Worm (Caenorhabditis elegans) whole organism, L4/young adult: ENCODE data around the gene pzf-1.
"Not testable (repeated sequence)": the region's sequence is repeated elsewhere in the genome, so short reads cannot be mapped to it uniquely, and the experiment has no call there.

ENCODE experiments used
- W03F9.2 ChIP-seq: fragments of 150-350 bp; optimal IDR thresholded peaks from 2 replicates; lab custom pipeline; 2014; ENCODE audit warnings: missing biosample characterization, missing genetic modification characterization
- dao-5 ChIP-seq: sonication (generic microtip); optimal IDR thresholded peaks from 2 replicates; lab custom pipeline; 2016; ENCODE audit warnings: missing genotype, missing genetic modification characterization, moderate library complexity, missing compliant biosample characterization
- him-1 ChIP-seq: sonication (generic microtip); optimal IDR thresholded peaks from 2 replicates; lab custom pipeline; 2016; ENCODE audit warnings: missing genotype, missing genetic modification reagents, missing genetic modification characterization, missing compliant biosample characterization

Gene pzf-1

DNA sequence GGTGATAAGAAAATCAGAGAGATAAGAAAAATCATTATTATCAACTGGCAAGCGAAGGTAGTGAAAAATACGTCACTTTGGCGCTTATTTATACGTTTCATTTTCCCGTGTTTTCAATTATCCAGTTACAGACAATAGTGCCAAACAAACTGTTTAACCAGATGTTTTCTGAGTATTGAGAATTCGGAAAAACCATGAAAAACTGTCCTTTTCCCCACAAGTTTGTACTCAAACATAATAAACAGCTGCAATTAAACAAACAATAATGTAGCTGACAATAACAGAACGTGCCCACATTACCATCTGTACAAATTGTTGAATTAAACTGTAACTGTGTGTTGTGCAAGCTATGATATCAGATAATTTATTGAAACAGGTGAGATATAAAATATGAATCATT lies 22.7 kb downstream of the pzf-1 start, which contains the start of the genes F35E8.1 and F35E8.2:
Gene F35E8.1 (minus strand): TSS at position 101 of the 400 bp plus-strand sequence.
Gene F35E8.2 (plus strand): TSS at position 132 of the 400 bp plus-strand sequence.
- not testable (repeated sequence) for TF ChIP-seq dao-5 (tag; lab: Kevin White, UChicago); him-1; W03F9.2 (tag; lab: Kevin White, UChicago)

DNA sequence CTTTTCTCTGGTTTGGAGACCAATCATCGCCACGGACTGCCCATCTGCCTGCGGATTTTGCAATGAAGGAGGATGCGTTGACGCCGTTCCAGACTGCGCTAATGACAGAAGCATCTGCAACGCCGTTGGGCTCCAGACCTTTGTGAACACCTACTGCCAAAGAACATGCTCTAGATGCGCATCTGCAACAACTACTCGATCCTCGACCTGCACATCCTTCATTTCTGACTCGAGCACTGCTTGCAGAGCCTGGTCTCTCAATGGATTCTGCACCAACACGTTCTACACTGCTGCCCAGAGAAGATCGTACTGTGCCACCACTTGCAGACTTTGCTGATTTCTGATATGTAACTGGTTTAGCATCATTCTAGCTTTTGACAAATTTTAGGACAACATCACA lies 27.7 kb downstream of the pzf-1 start:
- no peak for TF ChIP-seq dao-5 (tag; lab: Kevin White, UChicago)
- no peak for TF ChIP-seq W03F9.2 (tag; lab: Kevin White, UChicago)
- TF ChIP-seq him-1: no peak

DNA sequence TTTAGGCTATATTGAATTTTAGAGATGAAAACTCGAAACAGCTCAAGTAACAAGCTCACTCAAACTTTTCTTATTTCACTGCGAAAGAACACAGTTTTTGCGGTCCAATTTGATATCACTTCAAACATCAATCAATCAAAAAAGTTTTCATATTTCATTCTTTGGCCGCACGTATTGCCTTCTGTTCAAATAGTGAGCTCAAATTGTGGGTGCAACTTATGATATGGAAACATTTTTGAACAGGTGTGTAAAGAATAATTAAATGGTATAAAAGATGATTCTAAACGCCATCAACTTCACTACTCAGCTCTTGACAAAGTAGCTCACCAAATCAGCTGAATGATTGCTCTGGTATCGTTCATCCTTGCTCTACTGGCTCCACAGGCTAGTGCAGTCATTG lies 28.5 kb downstream of the pzf-1 start, which contains the start of gene T06C12.14:
Gene T06C12.14 (plus strand): TSS at position 301 of the 400 bp plus-strand sequence.
- no peak for TF ChIP-seq him-1
- no peak for TF ChIP-seq W03F9.2 (tag; lab: Kevin White, UChicago)
- no peak for TF ChIP-seq dao-5 (tag; lab: Kevin White, UChicago)

DNA sequence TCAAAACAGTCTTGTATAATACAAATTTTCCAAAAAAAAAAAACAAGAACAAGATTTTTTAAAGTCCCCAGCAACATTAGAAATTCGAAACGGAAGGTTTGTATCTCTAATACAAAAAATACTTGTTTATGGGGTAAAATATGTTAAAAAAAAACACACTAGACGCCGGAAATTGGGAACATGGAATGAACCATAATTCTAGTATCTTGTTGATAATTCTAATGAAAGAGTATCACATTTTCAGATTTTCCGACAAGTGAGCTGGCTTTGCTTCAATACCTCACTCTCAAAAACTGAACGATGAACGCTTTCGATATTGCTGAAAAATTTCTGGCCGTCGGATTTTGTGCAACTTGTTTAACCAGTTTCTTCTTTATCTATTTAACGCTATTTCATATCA lies 30.5 kb downstream of the pzf-1 start, which contains the start of gene str-60:
Gene str-60 (plus strand): TSS at position 301 of the 400 bp plus-strand sequence.
- TF ChIP-seq W03F9.2 (tag; lab: Kevin White, UChicago): no peak

DNA sequence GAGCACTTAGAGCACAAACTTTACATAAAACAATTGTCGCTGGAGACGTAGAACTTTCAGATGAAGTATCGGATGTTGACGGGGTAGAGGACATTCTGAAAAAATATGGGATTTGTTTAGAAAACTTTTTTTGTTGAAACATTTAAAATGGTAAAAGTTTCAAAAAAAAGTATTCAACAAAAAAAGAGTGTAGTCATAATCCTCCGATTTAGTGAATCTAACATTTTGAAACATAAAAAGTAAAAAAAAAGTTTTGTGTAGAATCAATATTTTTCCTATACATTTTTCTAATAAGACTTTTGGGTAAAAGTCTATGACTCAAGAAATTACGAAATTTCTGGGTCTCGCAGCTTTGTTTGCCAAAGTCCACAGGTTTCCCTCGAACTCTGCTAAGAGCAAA lies 31.6 kb downstream of the pzf-1 start, which contains the start of gene nhr-213:
Gene nhr-213 (minus strand): TSS at position 101 of the 400 bp plus-strand sequence.
- TF ChIP-seq dao-5 (tag; lab: Kevin White, UChicago): no peak
- TF ChIP-seq W03F9.2 (tag; lab: Kevin White, UChicago): no peak
- TF ChIP-seq him-1: no peak

DNA sequence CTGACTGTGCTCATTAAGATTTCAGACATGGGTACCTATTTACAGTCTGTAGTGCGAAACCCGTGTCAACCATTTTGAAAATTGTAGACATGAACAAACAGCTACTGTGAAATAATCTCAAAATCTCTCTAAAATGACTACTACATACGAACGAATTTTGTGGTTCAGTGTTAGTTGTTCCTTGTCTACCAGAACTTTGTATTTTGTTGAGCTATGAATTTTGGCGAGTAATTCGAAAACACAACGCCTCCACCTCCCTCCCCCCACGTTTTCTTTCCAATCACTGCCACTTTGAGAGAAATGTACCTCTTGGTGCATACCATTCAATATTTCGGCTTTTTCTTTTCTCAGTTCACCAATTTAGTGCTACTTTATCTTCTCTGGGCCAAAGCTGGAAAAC lies 35.5 kb downstream of the pzf-1 start, which contains the start of gene T06C12.11:
Gene T06C12.11 (plus strand): TSS at position 301 of the 400 bp plus-strand sequence.
- TF ChIP-seq him-1 (no peak), dao-5 (tag; lab: Kevin White, UChicago) (no peak), W03F9.2 (tag; lab: Kevin White, UChicago) (no peak)

DNA sequence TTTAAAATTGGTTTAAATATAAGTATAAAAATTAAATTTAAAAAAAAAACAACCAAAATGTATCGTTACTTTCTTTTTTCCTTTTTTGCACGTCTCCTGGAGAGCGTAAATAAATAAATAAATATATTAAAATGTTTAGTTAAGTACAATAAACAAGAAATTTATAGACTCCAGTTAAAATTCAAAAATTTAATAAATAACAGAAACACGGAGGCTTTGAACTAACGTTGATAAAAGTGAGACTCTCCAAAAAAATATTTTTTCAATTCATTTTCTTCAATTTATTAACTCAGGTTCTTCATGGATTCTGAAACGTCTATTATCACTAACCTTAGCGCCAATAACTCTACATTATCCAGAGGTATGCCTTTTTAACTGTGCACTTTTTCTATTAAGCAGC lies 36.5 kb downstream of the pzf-1 start, which contains the start of gene T06C12.12:
Gene T06C12.12 (plus strand): TSS at position 301 of the 400 bp plus-strand sequence.
- TF ChIP-seq W03F9.2 (tag; lab: Kevin White, UChicago): no peak
- no peak for TF ChIP-seq dao-5 (tag; lab: Kevin White, UChicago)
- TF ChIP-seq him-1: no peak

DNA sequence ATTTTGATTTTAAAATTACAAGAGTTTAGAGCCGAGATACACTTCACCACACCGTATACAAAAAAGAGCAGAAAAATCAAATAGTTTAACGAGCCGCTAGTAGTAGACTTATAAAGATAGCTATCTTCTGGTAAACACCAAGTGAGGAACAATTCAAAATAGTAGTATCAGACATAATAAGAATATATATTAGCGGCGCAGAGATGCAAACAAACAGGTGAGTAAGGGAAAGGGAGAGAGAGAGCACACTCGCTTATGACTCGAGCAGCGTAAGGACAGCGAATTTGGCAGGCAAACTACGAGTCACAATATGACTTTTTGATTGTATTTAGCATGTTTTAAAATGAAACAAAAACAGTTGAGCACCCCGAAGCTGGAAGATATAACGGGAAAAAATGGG lies 36.9 kb downstream of the pzf-1 start:
- TF ChIP-seq W03F9.2 (tag; lab: Kevin White, UChicago) (no peak), dao-5 (tag; lab: Kevin White, UChicago) (no peak), him-1 (no peak)

DNA sequence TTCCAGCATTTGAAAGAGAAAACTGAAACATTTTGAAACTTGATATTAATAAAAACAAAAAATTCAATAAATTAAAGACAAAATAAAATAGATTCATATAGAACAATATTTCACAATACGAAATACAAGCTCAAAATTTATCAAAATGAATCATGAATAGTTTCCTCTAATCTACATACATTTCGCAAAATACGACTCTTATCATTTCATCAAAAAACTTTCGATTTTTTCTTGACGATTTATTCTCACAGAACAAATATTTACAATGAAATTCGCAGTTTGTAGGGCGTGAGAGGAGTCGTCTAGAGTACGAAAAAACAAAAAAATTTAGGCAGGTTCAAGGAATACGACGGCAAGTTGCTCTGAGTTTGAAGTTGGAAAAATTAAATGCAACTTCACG lies 38.1 kb downstream of the pzf-1 start:
- TF ChIP-seq dao-5 (tag; lab: Kevin White, UChicago): no peak
- TF ChIP-seq him-1: no peak
- TF ChIP-seq W03F9.2 (tag; lab: Kevin White, UChicago): no peak

DNA sequence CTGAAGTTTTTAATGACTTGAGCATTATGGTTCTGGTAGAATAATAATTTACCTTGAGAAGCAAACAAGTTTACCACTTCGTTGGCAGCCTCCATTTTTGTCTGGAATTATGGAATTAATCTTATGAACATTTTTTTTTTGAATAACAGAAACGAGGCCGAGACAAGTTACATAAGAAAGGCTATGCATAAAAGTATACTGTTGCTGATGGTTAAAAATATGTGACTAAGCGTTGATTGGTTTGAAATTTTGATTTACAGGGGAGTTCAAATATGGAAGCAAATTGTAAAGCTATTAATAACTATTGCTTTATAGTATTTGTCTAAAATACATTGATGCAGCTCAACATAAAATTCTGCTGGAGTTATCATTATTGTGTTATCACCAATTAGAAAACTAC lies 39.5 kb downstream of the pzf-1 start, which contains the start of gene cgt-1:
Gene cgt-1 (minus strand): TSS at position 101 of the 400 bp plus-strand sequence.
- TF ChIP-seq W03F9.2 (tag; lab: Kevin White, UChicago) (no peak), him-1 (no peak), dao-5 (tag; lab: Kevin White, UChicago) (no peak)

DNA sequence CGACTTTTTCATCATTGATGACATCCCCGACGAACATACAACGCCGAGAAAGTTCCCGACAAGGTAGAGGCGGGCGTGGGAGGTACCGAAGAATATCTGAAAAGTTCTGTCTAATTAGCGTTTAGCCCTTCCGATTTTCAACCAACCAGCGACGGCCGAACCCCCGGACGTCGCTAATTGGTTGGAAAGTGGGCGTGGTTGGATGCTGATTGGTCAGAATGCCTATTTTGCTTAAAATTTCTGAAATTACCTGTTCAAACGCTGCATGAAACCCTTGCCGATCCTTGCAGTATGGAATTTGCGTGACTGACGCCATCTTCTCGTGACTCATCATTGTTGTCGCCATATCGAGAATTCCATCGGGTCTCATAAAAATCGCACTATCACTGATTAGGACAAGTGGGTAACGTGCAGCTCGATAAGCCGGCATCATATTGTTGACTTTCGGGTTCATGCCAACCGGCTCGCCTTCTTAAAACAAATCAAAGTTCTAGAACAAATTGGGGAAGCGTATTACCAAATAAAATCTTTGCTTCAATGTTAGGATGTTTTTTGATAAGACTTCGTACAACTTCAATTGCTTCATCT lies 40.4 kb downstream of the pzf-1 start:
- TF ChIP-seq dao-5 (tag; lab: Kevin White, UChicago) (no peak), W03F9.2 (tag; lab: Kevin White, UChicago) (no peak), him-1 (no peak)

DNA sequence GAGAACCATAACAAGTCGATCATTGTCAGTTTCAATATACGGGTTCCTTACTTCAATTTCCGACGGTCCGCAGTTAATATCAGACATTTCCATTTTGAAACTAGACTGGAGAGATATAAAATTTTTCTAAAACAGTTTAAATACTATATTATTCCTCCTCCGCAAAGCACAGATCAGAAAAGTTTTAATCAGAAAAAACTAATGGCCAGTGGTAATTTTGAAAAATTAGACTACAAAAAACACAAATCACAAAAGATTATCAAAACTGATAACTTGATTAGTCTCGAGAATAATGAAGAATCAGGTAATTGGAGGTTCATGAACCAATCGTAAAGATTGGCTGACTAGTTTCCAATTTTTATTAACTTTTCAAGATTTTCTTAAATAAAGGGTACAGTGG lies 42.3 kb downstream of the pzf-1 start, which contains the start of gene T06C12.9:
Gene T06C12.9 (minus strand): TSS at position 101 of the 400 bp plus-strand sequence.
- TF ChIP-seq him-1: no peak
- no peak for TF ChIP-seq W03F9.2 (tag; lab: Kevin White, UChicago)
- TF ChIP-seq dao-5 (tag; lab: Kevin White, UChicago): no peak

DNA sequence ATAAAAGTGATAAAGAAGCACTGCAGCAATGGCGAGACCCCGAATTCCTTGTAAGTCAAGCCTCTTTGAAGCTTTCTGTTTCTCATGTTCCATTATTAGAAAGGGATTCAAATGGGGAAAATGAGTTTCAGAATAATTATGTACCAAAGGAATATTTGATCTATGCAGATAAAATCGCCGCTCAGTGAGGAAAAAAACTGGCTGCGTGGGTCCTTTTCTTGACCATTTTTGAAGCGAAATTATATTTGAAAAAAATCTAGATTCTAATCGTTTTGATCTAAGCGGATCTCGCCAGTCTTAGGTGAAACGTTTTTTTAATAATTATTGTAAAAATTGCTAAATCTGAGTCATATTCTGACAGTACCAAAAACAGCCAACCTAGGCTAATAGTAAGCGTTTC lies 43.5 kb downstream of the pzf-1 start, which contains the start of gene oac-42:
Gene oac-42 (minus strand): TSS at position 101 of the 400 bp plus-strand sequence.
- no peak for TF ChIP-seq him-1
- no peak for TF ChIP-seq dao-5 (tag; lab: Kevin White, UChicago)
- TF ChIP-seq W03F9.2 (tag; lab: Kevin White, UChicago): no peak

DNA sequence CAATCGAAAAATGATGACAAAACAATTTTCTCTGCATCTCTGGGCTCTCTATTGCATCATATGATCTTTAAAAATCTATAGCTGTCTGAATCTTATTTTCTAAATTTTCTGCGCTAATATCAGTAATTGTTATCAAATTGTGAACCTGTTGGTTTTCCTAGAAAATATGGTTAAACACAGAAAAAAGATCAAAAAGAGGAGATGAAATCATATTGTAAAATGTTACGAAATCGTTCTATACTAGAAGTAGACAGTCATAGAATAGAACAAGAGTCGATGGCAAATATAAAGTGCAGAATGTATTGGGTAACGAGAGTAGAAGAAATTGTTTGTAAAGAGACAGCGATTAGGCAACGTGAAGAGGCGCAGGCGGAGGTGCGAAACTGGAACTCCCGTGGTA lies 47.5 kb downstream of the pzf-1 start:
- TF ChIP-seq him-1: no peak
- no peak for TF ChIP-seq W03F9.2 (tag; lab: Kevin White, UChicago)
- no peak for TF ChIP-seq dao-5 (tag; lab: Kevin White, UChicago)
